Worm (Caenorhabditis elegans) whole organism, late embryonic: ENCODE results near the gene Y34B4A.4.

Source experiments
- C08G9.2 ChIP-seq: sonication (generic microtip); optimal IDR thresholded peaks from 2 replicates; lab custom pipeline; 2016; ENCODE audit warnings: mild to moderate bottlenecking, missing genetic modification characterization, moderate library complexity, missing compliant biosample characterization
- F13H6.1 ChIP-seq: sonication (generic microtip); optimal IDR thresholded peaks from 2 replicates; lab custom pipeline; 2016; ENCODE audit warnings: missing genetic modification characterization, missing compliant biosample characterization
- K02D7.2 ChIP-seq: sonication (generic microtip); optimal IDR thresholded peaks from 2 replicates; lab custom pipeline; 2017; ENCODE audit warnings: mild to moderate bottlenecking, missing genetic modification characterization, missing compliant biosample characterization
- K09A11.1 ChIP-seq: sonication (generic microtip); optimal IDR thresholded peaks from 2 replicates; lab custom pipeline; 2017; ENCODE audit warnings: antibody characterized with exemption, mild to moderate bottlenecking, missing genetic modification characterization, missing compliant biosample characterization; ENCODE audit not compliant: insufficient read depth
- Y22D7AL.16 ChIP-seq: sonication (generic microtip); optimal IDR thresholded peaks from 2 replicates; lab custom pipeline; 2016; ENCODE audit warnings: missing genetic modification characterization, missing compliant biosample characterization
- ahr-1 ChIP-seq: sonication (generic microtip); optimal IDR thresholded peaks from 2 replicates; lab custom pipeline; 2016; ENCODE audit warnings: missing genetic modification characterization, missing compliant biosample characterization
- ama-1 ChIP-seq: fragments of 150-350 bp; optimal IDR thresholded peaks from 2 replicates; lab custom pipeline; 2014
- ceh-14 ChIP-seq: sonication (generic microtip); optimal IDR thresholded peaks from 2 replicates; lab custom pipeline; 2016; ENCODE audit warnings: missing genotype, missing genetic modification characterization, missing compliant biosample characterization
- ceh-19 ChIP-seq: fragments of 200-800 bp; sonication (Bioruptor generic); optimal IDR thresholded peaks from 2 replicates; lab custom pipeline; 2018; ENCODE audit warnings: mild to moderate bottlenecking, missing genetic modification characterization, missing compliant biosample characterization
- ceh-22 ChIP-seq: sonication (generic microtip); optimal IDR thresholded peaks from 2 replicates; lab custom pipeline; 2017; ENCODE audit warnings: missing biosample characterization, missing genetic modification characterization
- ceh-24 ChIP-seq: sonication (generic microtip); optimal IDR thresholded peaks from 2 replicates; lab custom pipeline; 2016; ENCODE audit warnings: mild to moderate bottlenecking, missing genetic modification characterization, missing compliant biosample characterization
- ceh-34 ChIP-seq: sonication (generic microtip); optimal IDR thresholded peaks from 2 replicates; lab custom pipeline; 2016; ENCODE audit warnings: mild to moderate bottlenecking, missing genetic modification characterization, missing compliant biosample characterization
- ceh-45 ChIP-seq: fragments of 200-800 bp; sonication (Bioruptor generic); IDR thresholded peaks from 2 replicates; pipeline ENCODE4 v1.3.6; 2022; ENCODE audit warnings: missing genetic modification reagents, missing genetic modification characterization, missing compliant biosample characterization
- ceh-48 ChIP-seq: sonication (generic microtip); optimal IDR thresholded peaks from 2 replicates; lab custom pipeline; 2016; ENCODE audit warnings: missing genetic modification characterization, inconsistent platforms, missing compliant biosample characterization
- che-1 ChIP-seq: sonication (generic microtip); optimal IDR thresholded peaks from 2 replicates; lab custom pipeline; 2016; ENCODE audit warnings: mild to moderate bottlenecking, missing genetic modification characterization, missing compliant biosample characterization
- dmd-4 ChIP-seq: sonication (generic microtip); optimal IDR thresholded peaks from 2 replicates; lab custom pipeline; 2016; ENCODE audit warnings: borderline replicate concordance, missing genetic modification characterization, missing compliant biosample characterization
- dve-1 ChIP-seq: sonication (generic microtip); optimal IDR thresholded peaks from 2 replicates; lab custom pipeline; 2017; ENCODE audit warnings: antibody characterized with exemption, mild to moderate bottlenecking, missing genetic modification characterization, missing compliant biosample characterization
- elt-2 ChIP-seq: sonication (generic microtip); optimal IDR thresholded peaks from 2 replicates; lab custom pipeline; 2016; ENCODE audit warnings: missing genetic modification reagents, missing genetic modification characterization, missing compliant biosample characterization
- eyg-1 ChIP-seq: sonication (generic microtip); optimal IDR thresholded peaks from 2 replicates; lab custom pipeline; 2016; ENCODE audit warnings: missing genotype, missing genetic modification characterization, missing compliant biosample characterization
- fax-1 ChIP-seq: sonication (generic microtip); optimal IDR thresholded peaks from 2 replicates; lab custom pipeline; 2016; ENCODE audit warnings: missing genotype, missing genetic modification characterization, missing compliant biosample characterization
- fkh-10 ChIP-seq: fragments of 150-350 bp; optimal IDR thresholded peaks from 2 replicates; lab custom pipeline; 2014; ENCODE audit warnings: missing biosample characterization, missing genetic modification reagents, missing genetic modification characterization
- fkh-6 ChIP-seq: sonication (generic microtip); optimal IDR thresholded peaks from 2 replicates; lab custom pipeline; 2016; ENCODE audit warnings: missing genetic modification characterization, missing compliant biosample characterization
- hlh-13 ChIP-seq: fragments of 200-800 bp; sonication (Bioruptor generic); optimal IDR thresholded peaks from 2 replicates; lab custom pipeline; 2018; ENCODE audit warnings: mild to moderate bottlenecking, missing genetic modification characterization, missing compliant biosample characterization
- hlh-6 ChIP-seq: sonication (generic microtip); optimal IDR thresholded peaks from 2 replicates; lab custom pipeline; 2016; ENCODE audit warnings: missing genotype, missing genetic modification characterization, missing compliant biosample characterization
- hlh-8 ChIP-seq: sonication (generic microtip); optimal IDR thresholded peaks from 2 replicates; lab custom pipeline; 2016; ENCODE audit warnings: missing genotype, missing genetic modification characterization, missing compliant biosample characterization
- mec-3 ChIP-seq: sonication (generic microtip); optimal IDR thresholded peaks from 2 replicates; lab custom pipeline; 2016; ENCODE audit warnings: borderline replicate concordance, missing genetic modification characterization, missing compliant biosample characterization
- nhr-11 ChIP-seq: fragments of 150-350 bp; optimal IDR thresholded peaks from 2 replicates; lab custom pipeline; 2014; ENCODE audit warnings: missing biosample characterization, missing genetic modification characterization
- npax-4 ChIP-seq: sonication (generic microtip); optimal IDR thresholded peaks from 2 replicates; lab custom pipeline; 2016; ENCODE audit warnings: missing genetic modification characterization, missing compliant biosample characterization
- odd-2 ChIP-seq: sonication (generic microtip); optimal IDR thresholded peaks from 2 replicates; lab custom pipeline; 2017; ENCODE audit warnings: antibody characterized with exemption, mild to moderate bottlenecking, missing genetic modification characterization, missing compliant biosample characterization
- pat-9 ChIP-seq: fragments of 200-800 bp; sonication (Bioruptor generic); optimal IDR thresholded peaks from 2 replicates; lab custom pipeline; 2018; ENCODE audit warnings: mild to moderate bottlenecking, missing genetic modification characterization, moderate library complexity, missing compliant biosample characterization
- pha-2 ChIP-seq: sonication (generic microtip); optimal IDR thresholded peaks from 2 replicates; lab custom pipeline; 2017; ENCODE audit warnings: mild to moderate bottlenecking, missing genetic modification characterization, missing compliant biosample characterization
- pha-4 ChIP-seq: fragments of 150-350 bp; optimal IDR thresholded peaks from 2 replicates; lab custom pipeline; 2018; ENCODE audit warnings: missing biosample characterization, missing genetic modification reagents, missing genetic modification characterization
- pqm-1 ChIP-seq: sonication (generic microtip); optimal IDR thresholded peaks from 2 replicates; lab custom pipeline; 2016; ENCODE audit warnings: missing genetic modification characterization, missing compliant biosample characterization
- pros-1 ChIP-seq: fragments of 150-350 bp; optimal IDR thresholded peaks from 2 replicates; lab custom pipeline; 2014; ENCODE audit warnings: missing biosample characterization, missing genetic modification reagents, missing genetic modification characterization
- ref-2 ChIP-seq: sonication (generic microtip); optimal IDR thresholded peaks from 2 replicates; lab custom pipeline; 2016; ENCODE audit warnings: missing genetic modification characterization, missing compliant biosample characterization
- sdc-2 ChIP-seq: sonication (generic microtip); optimal IDR thresholded peaks from 2 replicates; lab custom pipeline; 2016; ENCODE audit warnings: missing genotype, missing genetic modification characterization, missing compliant biosample characterization
- sox-2 ChIP-seq: fragments of 200-800 bp; sonication (Bioruptor generic); IDR thresholded peaks from 2 replicates; pipeline ENCODE4 v1.3.6; 2022; ENCODE audit warnings: missing genetic modification reagents, missing genetic modification characterization, missing compliant biosample characterization
- syd-9 ChIP-seq: sonication (generic microtip); optimal IDR thresholded peaks from 2 replicates; lab custom pipeline; 2016; ENCODE audit warnings: mild to moderate bottlenecking, missing genetic modification characterization, moderate library complexity, missing compliant biosample characterization
- tbx-7 ChIP-seq: sonication (generic microtip); optimal IDR thresholded peaks from 2 replicates; lab custom pipeline; 2016; ENCODE audit warnings: missing genotype, missing genetic modification characterization, missing compliant biosample characterization
- unc-3 ChIP-seq, 2 experiments: fragments of 200-800 bp in 1 of 2; sonication (Bioruptor generic) in 1 of 2; sonication (generic microtip) in 1 of 2; conservative IDR thresholded peaks in 1 of 2; optimal IDR thresholded peaks in 1 of 2; 2 replicates each; pipeline versions ENCODE4 v1.3.6 to Lab custom; 2016 to 2022; ENCODE audit warnings: missing compliant biosample characterization in 2 of 2, missing genetic modification characterization in 2 of 2, missing genetic modification reagents in 1 of 2
- unc-42 ChIP-seq: sonication (generic microtip); optimal IDR thresholded peaks from 2 replicates; lab custom pipeline; 2016; ENCODE audit warnings: missing genotype, missing genetic modification characterization, missing compliant biosample characterization
- unc-55 ChIP-seq: sonication (generic microtip); optimal IDR thresholded peaks from 2 replicates; lab custom pipeline; 2017; ENCODE audit warnings: missing biosample characterization, missing genetic modification reagents, missing genetic modification characterization
- unc-86 ChIP-seq: sonication (generic microtip); optimal IDR thresholded peaks from 2 replicates; lab custom pipeline; 2016; ENCODE audit warnings: missing genetic modification characterization, missing compliant biosample characterization
- zip-5 ChIP-seq: sonication (generic microtip); optimal IDR thresholded peaks from 2 replicates; lab custom pipeline; 2016; ENCODE audit warnings: missing genetic modification characterization, missing compliant biosample characterization
- ztf-16 ChIP-seq: sonication (generic microtip); optimal IDR thresholded peaks from 2 replicates; lab custom pipeline; 2017; ENCODE audit warnings: missing genetic modification characterization, missing compliant biosample characterization

The Y34B4A.4 gene

ce11 chrX:5264026-5264425 lies at the start of gene Y34B4A.4:
Gene Y34B4A.4 (plus strand): TSS chrX:5264326.
- TF ChIP-seq sdc-2 (tag; lab: Kevin White, UChicago) (no peak), fkh-10 (GFP tag; lab: Kevin White, UChicago) (no peak), nhr-11 (no peak), pha-2 (no peak), odd-2 (tag; lab: Kevin White, UChicago) (no peak), unc-42 (tag; lab: Kevin White, UChicago) (no peak), K02D7.2 (tag; lab: Kevin White, UChicago) (no peak), unc-3 (GFP tag; conservative IDR thresholded peaks at IDR 0.05; lab: Robert Waterston, UW) (no peak), unc-3 (tag; optimal IDR thresholded peaks at IDR 0.05; lab: Kevin White, UChicago) (no peak), pros-1 (tag; lab: Kevin White, UChicago) (no peak), ref-2 (no peak)

ce11 chrX:5214790-5215189 lies 49.3 kb upstream of the Y34B4A.4 start:
- TF ChIP-seq syd-9: no peak
- no peak for TF ChIP-seq zip-5 (tag; lab: Kevin White, UChicago)
- peak; percentile 26 for TF ChIP-seq C08G9.2

DNA sequence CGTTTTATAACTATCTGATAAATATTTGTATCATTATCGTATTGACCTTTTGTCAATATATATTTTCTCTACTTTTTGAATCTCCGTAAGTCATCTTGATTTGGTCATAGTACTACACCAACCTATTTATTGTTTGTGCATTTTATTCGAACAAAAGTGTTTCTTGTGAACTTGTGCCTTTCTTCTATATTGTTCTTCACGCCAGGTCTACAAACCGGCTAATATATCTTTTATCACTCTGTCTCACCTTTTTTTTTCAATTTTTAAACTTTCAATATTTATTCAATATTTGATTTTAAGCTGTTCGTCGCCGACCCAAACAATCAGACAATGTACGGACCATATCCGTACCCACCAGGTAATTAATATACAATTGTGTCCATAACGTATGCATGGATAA lies 48.1 kb upstream of the Y34B4A.4 start, which contains the start of gene hrpa-2:
Gene hrpa-2 (plus strand): TSS at position 301 of the 400 bp plus-strand sequence.
- TF ChIP-seq dve-1 (tag; lab: Kevin White, UChicago): no peak
- TF ChIP-seq unc-55 (GFP tag; lab: Kevin White, UChicago): no peak
- no peak for TF ChIP-seq ceh-14
- TF ChIP-seq fkh-10 (GFP tag; lab: Kevin White, UChicago): no peak
- TF ChIP-seq dmd-4 (tag; lab: Kevin White, UChicago): no peak
- no peak for TF ChIP-seq ceh-48 (tag; lab: Kevin White, UChicago)
- TF ChIP-seq odd-2 (tag; lab: Kevin White, UChicago): no peak
- no peak for TF ChIP-seq ref-2
- TF ChIP-seq eyg-1 (tag; lab: Kevin White, UChicago): no peak
- TF ChIP-seq pat-9 (tag; lab: Kevin White, UChicago): no peak
- TF ChIP-seq pqm-1 (tag; lab: Kevin White, UChicago): no peak
- TF ChIP-seq che-1: no peak
- no peak for TF ChIP-seq hlh-8 (tag; lab: Kevin White, UChicago)
- no peak for TF ChIP-seq hlh-13 (GFP tag; lab: Kevin White, UChicago)
- TF ChIP-seq syd-9: no peak
- TF ChIP-seq ceh-34 (tag; lab: Kevin White, UChicago): no peak
- TF ChIP-seq fax-1 (tag; lab: Kevin White, UChicago): no peak
- TF ChIP-seq unc-3 (GFP tag; conservative IDR thresholded peaks at IDR 0.05; lab: Robert Waterston, UW): no peak
- TF ChIP-seq unc-3 (tag; optimal IDR thresholded peaks at IDR 0.05; lab: Kevin White, UChicago): no peak

- TF ChIP-seq Y22D7AL.16: no peak
- no peak for TF ChIP-seq odd-2 (tag; lab: Kevin White, UChicago)
- no peak for TF ChIP-seq ztf-16 (tag; lab: Kevin White, UChicago)
- no peak for TF ChIP-seq sox-2 (GFP tag; lab: Robert Waterston, UW)
- no peak for TF ChIP-seq ceh-19
- no peak for TF ChIP-seq hlh-6 (tag; lab: Kevin White, UChicago)
- TF ChIP-seq fkh-6 (tag; lab: Kevin White, UChicago): no peak
- TF ChIP-seq ama-1 (lab: Kevin White, UChicago): no peak
- no peak for TF ChIP-seq nhr-11
- no peak for TF ChIP-seq F13H6.1 (tag; lab: Kevin White, UChicago)
- TF ChIP-seq npax-4 (tag; lab: Kevin White, UChicago): no peak
Observed at ce11 chrX:5218323-5218722, 45.8 kb upstream of the Y34B4A.4 start.

ce11 chrX:5226265-5226664 lies 37.9 kb upstream of the Y34B4A.4 start, which contains the start of gene H28G03.3:
Gene H28G03.3 (minus strand): TSS chrX:5226365.
- TF ChIP-seq ahr-1 (tag; lab: Kevin White, UChicago): no peak
- TF ChIP-seq sox-2 (GFP tag; lab: Robert Waterston, UW): no peak
- no peak for TF ChIP-seq K09A11.1
- TF ChIP-seq elt-2 (tag; lab: Kevin White, UChicago): no peak
- TF ChIP-seq tbx-7: no peak
- no peak for TF ChIP-seq odd-2 (tag; lab: Kevin White, UChicago)
- no peak for TF ChIP-seq ceh-45 (GFP tag; lab: Robert Waterston, UW)
- TF ChIP-seq unc-86: no peak
- no peak for TF ChIP-seq C08G9.2
- TF ChIP-seq dve-1 (tag; lab: Kevin White, UChicago): no peak
- no peak for TF ChIP-seq ceh-22 (tag; lab: Kevin White, UChicago)
- TF ChIP-seq pha-4 (tag; lab: Kevin White, UChicago): no peak
- no peak for TF ChIP-seq fkh-6 (tag; lab: Kevin White, UChicago)
- no peak for TF ChIP-seq mec-3 (tag; lab: Kevin White, UChicago)
- TF ChIP-seq unc-3 (GFP tag; conservative IDR thresholded peaks at IDR 0.05; lab: Robert Waterston, UW): no peak
- no peak for TF ChIP-seq unc-3 (tag; optimal IDR thresholded peaks at IDR 0.05; lab: Kevin White, UChicago)
- TF ChIP-seq ceh-24 (tag; lab: Kevin White, UChicago): no peak
